Worm (Caenorhabditis elegans): Measurements from ENCODE around the gene T16G1.3.

Gene T16G1.3

ce11 chrV:12970575-12971160, 26.5 kb upstream of the T16G1.3 start, which contains the start of gene pnn-1:
pnn-1 (plus strand) TSS chrV:12971110.
- TF ChIP-seq snpc-4 (tag; optimal IDR thresholded peaks at IDR 0.05) = no peak
- TF ChIP-seq ces-1 (GFP tag; optimal IDR thresholded peaks at IDR 0.05) = peak; percentile 79
- peak; percentile 15 for TF ChIP-seq mep-1 (tag; optimal IDR thresholded peaks at IDR 0.05)
- peak; percentile 57 for TF ChIP-seq lsy-2 (tag; optimal IDR thresholded peaks at IDR 0.05)
- TF ChIP-seq zip-8 (tag; optimal IDR thresholded peaks at IDR 0.05) = no peak
- no peak for TF ChIP-seq nhr-28 (tag; optimal IDR thresholded peaks at IDR 0.05)

- TF ChIP-seq drap-1 (GFP tag; optimal IDR thresholded peaks at IDR 0.05) (no peak), sem-2 (GFP tag; optimal IDR thresholded peaks at IDR 0.05) (no peak), blmp-1 (tag; optimal IDR thresholded peaks at IDR 0.05) (no peak), ztf-11 (tag; optimal IDR thresholded peaks at IDR 0.05) (no peak), sptf-1 (tag; optimal IDR thresholded peaks at IDR 0.05) (no peak), ces-1 (GFP tag; optimal IDR thresholded peaks at IDR 0.05) (no peak), unc-39 (tag; optimal IDR thresholded peaks at IDR 0.05) (no peak), mab-5 (tag; optimal IDR thresholded peaks at IDR 0.05) (no peak), snpc-4 (tag; optimal IDR thresholded peaks at IDR 0.05) (no peak), nhr-237 (tag; optimal IDR thresholded peaks at IDR 0.05) (no peak)
Observed at ce11 chrV:12968555-12968954, 24.4 kb upstream of the T16G1.3 start, which contains the start of gene lin-46. lin-46 (plus strand) TSS chrV:12968855.

ce11 chrV:12967925-12968327, 23.8 kb upstream of the T16G1.3 start, which contains the start of gene R186.8:
R186.8 (minus strand) TSS chrV:12967982.
- TF ChIP-seq nhr-237 (tag; optimal IDR thresholded peaks at IDR 0.05) (peak; percentile 23), sptf-1 (tag; optimal IDR thresholded peaks at IDR 0.05) (peak; percentile 15), lin-13 (tag; optimal IDR thresholded peaks at IDR 0.05) (peak; percentile 21), unc-120 (tag; optimal IDR thresholded peaks at IDR 0.05; ENCODE audit: poor library complexity, severe bottlenecking) (peak; percentile 51), ces-1 (GFP tag; optimal IDR thresholded peaks at IDR 0.05) (peak; percentile 63), lsy-2 (tag; optimal IDR thresholded peaks at IDR 0.05) (peak; percentile 90), mls-2 (tag; optimal IDR thresholded peaks at IDR 0.05) (peak; percentile 20)

- TF ChIP-seq M03D4.4 (tag; optimal IDR thresholded peaks at IDR 0.05) (no peak), nhr-76 (tag; optimal IDR thresholded peaks at IDR 0.05) (no peak), mep-1 (tag; optimal IDR thresholded peaks at IDR 0.05) (no peak), ham-2 (GFP tag; optimal IDR thresholded peaks at IDR 0.05) (no peak), lin-32 (GFP tag; optimal IDR thresholded peaks at IDR 0.05) (no peak), sem-2 (GFP tag; optimal IDR thresholded peaks at IDR 0.05) (no peak), blmp-1 (tag; optimal IDR thresholded peaks at IDR 0.05) (no peak), nhr-2 (tag; optimal IDR thresholded peaks at IDR 0.05) (no peak), elt-1 (tag; optimal IDR thresholded peaks at IDR 0.05; ENCODE audit: borderline replicate concordance, insufficient read depth) (no peak), unc-62 (GFP tag; optimal IDR thresholded peaks at IDR 0.05) (no peak), ceh-39 (tag; optimal IDR thresholded peaks at IDR 0.05) (no peak), nhr-12 (tag; optimal IDR thresholded peaks at IDR 0.05) (no peak), lin-13 (tag; optimal IDR thresholded peaks at IDR 0.05) (no peak), unc-39 (tag; optimal IDR thresholded peaks at IDR 0.05) (no peak), ztf-11 (tag; optimal IDR thresholded peaks at IDR 0.05) (no peak), bed-3 (GFP tag; optimal IDR thresholded peaks at IDR 0.05) (no peak), cnd-1 (tag; optimal IDR thresholded peaks at IDR 0.05) (no peak), flh-1 (GFP tag; optimal IDR thresholded peaks at IDR 0.05) (no peak)
Observed at ce11 chrV:12967110-12967509, 23.0 kb upstream of the T16G1.3 start, which contains the start of gene R186.3. R186.3 (minus strand) TSS chrV:12967210.

- no peak for TF ChIP-seq mab-5 (tag; optimal IDR thresholded peaks at IDR 0.05)
- TF ChIP-seq nhr-237 (tag; optimal IDR thresholded peaks at IDR 0.05) = no peak
- TF ChIP-seq sem-2 (GFP tag; optimal IDR thresholded peaks at IDR 0.05) = no peak
- TF ChIP-seq nhr-12 (tag; optimal IDR thresholded peaks at IDR 0.05) = no peak
- TF ChIP-seq bed-3 (GFP tag; optimal IDR thresholded peaks at IDR 0.05) = no peak
- TF ChIP-seq unc-120 (tag; optimal IDR thresholded peaks at IDR 0.05; ENCODE audit: poor library complexity, severe bottlenecking) = no peak
- TF ChIP-seq ceh-43 (GFP tag; optimal IDR thresholded peaks at IDR 0.05) = no peak
- TF ChIP-seq lsy-2 (tag; optimal IDR thresholded peaks at IDR 0.05) = no peak
- TF ChIP-seq hlh-1 (tag; optimal IDR thresholded peaks at IDR 0.05) = no peak
- TF ChIP-seq lin-32 (GFP tag; optimal IDR thresholded peaks at IDR 0.05) = no peak
- no peak for TF ChIP-seq ceh-39 (tag; optimal IDR thresholded peaks at IDR 0.05)
- TF ChIP-seq M03D4.4 (tag; optimal IDR thresholded peaks at IDR 0.05) = no peak
- TF ChIP-seq ztf-11 (tag; optimal IDR thresholded peaks at IDR 0.05) = no peak
- no peak for TF ChIP-seq pha-4 (tag; optimal IDR thresholded peaks at IDR 0.05)
- no peak for TF ChIP-seq mep-1 (tag; optimal IDR thresholded peaks at IDR 0.05)
- TF ChIP-seq drap-1 (GFP tag; optimal IDR thresholded peaks at IDR 0.05) = no peak
- TF ChIP-seq mls-2 (tag; optimal IDR thresholded peaks at IDR 0.05) = no peak
- no peak for TF ChIP-seq snpc-4 (tag; optimal IDR thresholded peaks at IDR 0.05)
- no peak for TF ChIP-seq flh-1 (GFP tag; optimal IDR thresholded peaks at IDR 0.05)
Observed at ce11 chrV:12964076-12964475, 19.9 kb upstream of the T16G1.3 start, which contains the start of gene srd-35. srd-35 (plus strand) TSS chrV:12964376.
